Fruit fly (Drosophila melanogaster) whole organism, embryonic: ENCODE data around the gene mtsh.

ENCODE experiments used
- Ada2b ChIP-seq: fragments of 200-800 bp; sonication (Bioruptor generic); IDR thresholded peaks from 2 replicates; pipeline ENCODE4 v1.3.6; 2022; ENCODE audit warnings: missing biosample characterization, missing genetic modification characterization
- B-H1 ChIP-seq: fragments of 200-800 bp; sonication (Bioruptor generic); IDR thresholded peaks from 3 replicates; pipeline ENCODE4 v1.3.6; 2022; ENCODE audit warnings: missing biosample characterization, missing genetic modification characterization
- CG10321 ChIP-seq: fragments of 200-800 bp; sonication (Bioruptor generic); IDR thresholded peaks from 2 replicates; pipeline ENCODE4 v1.3.6; 2022; ENCODE audit warnings: missing biosample characterization, missing genetic modification characterization
- CG10431 ChIP-seq: fragments of 200-800 bp; sonication (Bioruptor generic); optimal IDR thresholded peaks from 3 replicates; lab custom pipeline; 2018; ENCODE audit warnings: missing biosample characterization, mild to moderate bottlenecking, missing genetic modification characterization
- CG10654 ChIP-seq: fragments of 200-800 bp; sonication (Bioruptor generic); optimal IDR thresholded peaks from 2 replicates; lab custom pipeline; 2016; ENCODE audit warnings: missing biosample characterization, missing genetic modification characterization
- CG12155 ChIP-seq: fragments of 200-800 bp; sonication (Bioruptor generic); optimal IDR thresholded peaks from 3 replicates; lab custom pipeline; 2016; ENCODE audit warnings: missing biosample characterization, missing genetic modification characterization
- CG13287 ChIP-seq: fragments of 200-800 bp; sonication (Bioruptor generic); IDR thresholded peaks from 2 replicates; pipeline ENCODE4 v1.3.6; 2022; ENCODE audit warnings: missing biosample characterization, missing genetic modification characterization; ENCODE audit not compliant: partially characterized antibody
- CG13296 ChIP-seq: fragments of 200-800 bp; sonication (Bioruptor generic); optimal IDR thresholded peaks from 3 replicates; lab custom pipeline; 2018; ENCODE audit warnings: missing biosample characterization, mild to moderate bottlenecking, missing genetic modification characterization
- CG14050 ChIP-seq: fragments of 200-800 bp; sonication (Bioruptor generic); IDR thresholded peaks from 3 replicates; pipeline ENCODE4 v1.3.6; 2022; ENCODE audit warnings: missing biosample characterization, missing genetic modification characterization
- CG14710 ChIP-seq: fragments of 200-800 bp; sonication (Bioruptor generic); optimal IDR thresholded peaks from 3 replicates; lab custom pipeline; 2019; ENCODE audit warnings: missing biosample characterization, mild to moderate bottlenecking, missing genetic modification characterization, moderate library complexity
- CG15011 ChIP-seq: fragments of 200-800 bp; sonication (Bioruptor generic); optimal IDR thresholded peaks from 3 replicates; lab custom pipeline; 2018; ENCODE audit warnings: missing biosample characterization, mild to moderate bottlenecking, missing genetic modification characterization
- CG16863 ChIP-seq: fragments of 200-800 bp; sonication (Bioruptor generic); optimal IDR thresholded peaks from 3 replicates; lab custom pipeline; 2016; ENCODE audit warnings: missing biosample characterization, missing genetic modification characterization
- CG18011 ChIP-seq: fragments of 200-800 bp; sonication (Bioruptor generic); optimal IDR thresholded peaks from 2 replicates; lab custom pipeline; 2017; ENCODE audit warnings: missing biosample characterization, missing genetic modification characterization, mild to moderate bottlenecking, moderate library complexity, missing genotype
- CG18599 ChIP-seq: fragments of 200-800 bp; sonication (Bioruptor generic); optimal IDR thresholded peaks from 3 replicates; lab custom pipeline; 2017; ENCODE audit warnings: missing biosample characterization, missing genetic modification characterization, mild to moderate bottlenecking, moderate library complexity, missing genetic modification reagents
- CG31441 ChIP-seq: fragments of 200-800 bp; sonication (Bioruptor generic); IDR thresholded peaks from 2 replicates; pipeline ENCODE4 v1.3.6; 2022; ENCODE audit warnings: missing biosample characterization, missing genetic modification characterization
- CG32532 ChIP-seq: fragments of 200-800 bp; sonication (Bioruptor generic); IDR thresholded peaks from 2 replicates; pipeline ENCODE4 v1.3.6; 2022; ENCODE audit warnings: missing biosample characterization, missing genetic modification characterization
- CG32767 ChIP-seq: fragments of 200-800 bp; sonication (Bioruptor generic); IDR thresholded peaks from 2 replicates; pipeline ENCODE4 v1.3.6; 2022; ENCODE audit warnings: missing biosample characterization, missing genetic modification characterization
- CG3281 ChIP-seq: fragments of 200-800 bp; sonication (Bioruptor generic); optimal IDR thresholded peaks from 3 replicates; lab custom pipeline; 2017; ENCODE audit warnings: missing biosample characterization, mild to moderate bottlenecking, missing genetic modification characterization
- CG3838 ChIP-seq: fragments of 200-800 bp; sonication (Bioruptor generic); optimal IDR thresholded peaks from 3 replicates; lab custom pipeline; 2016; ENCODE audit warnings: missing biosample characterization, missing genetic modification characterization
- CG3847 ChIP-seq: fragments of 200-800 bp; sonication (Bioruptor generic); IDR thresholded peaks from 2 replicates; pipeline ENCODE4 v1.3.6; 2022; ENCODE audit warnings: missing biosample characterization, missing genetic modification characterization
- CG6689 ChIP-seq: fragments of 200-800 bp; sonication (Bioruptor generic); IDR thresholded peaks from 2 replicates; pipeline ENCODE4 v1.3.6; 2022; ENCODE audit warnings: missing biosample characterization, missing genetic modification characterization
- CG7271 ChIP-seq: fragments of 200-800 bp; sonication (Bioruptor generic); optimal IDR thresholded peaks from 2 replicates; lab custom pipeline; 2018; ENCODE audit warnings: missing biosample characterization, mild to moderate bottlenecking, missing genetic modification characterization, moderate library complexity
- CG8281 ChIP-seq: fragments of 200-800 bp; sonication (Bioruptor generic); optimal IDR thresholded peaks from 2 replicates; lab custom pipeline; 2018; ENCODE audit warnings: missing biosample characterization, mild to moderate bottlenecking, missing genetic modification characterization, moderate library complexity
- CG8924 ChIP-seq: fragments of 200-800 bp; optimal IDR thresholded peaks from 3 replicates; lab custom pipeline; 2019; ENCODE audit warnings: missing biosample characterization, mild to moderate bottlenecking, missing genetic modification characterization, moderate library complexity
- CG8944 ChIP-seq: fragments of 200-800 bp; sonication (Bioruptor generic); optimal IDR thresholded peaks from 3 replicates; lab custom pipeline; 2016; ENCODE audit warnings: missing biosample characterization, missing genetic modification characterization
- CG9215 ChIP-seq: fragments of 200-800 bp; sonication (Bioruptor generic); IDR thresholded peaks from 2 replicates; pipeline ENCODE4 v1.3.6; 2022; ENCODE audit warnings: missing biosample characterization, missing genetic modification characterization
- CG9437 ChIP-seq: fragments of 200-800 bp; sonication (Bioruptor generic); optimal IDR thresholded peaks from 2 replicates; lab custom pipeline; 2018; ENCODE audit warnings: missing biosample characterization, mild to moderate bottlenecking, missing genetic modification characterization
- CG9727 ChIP-seq: fragments of 200-800 bp; sonication (Bioruptor generic); optimal IDR thresholded peaks from 3 replicates; lab custom pipeline; 2017; ENCODE audit warnings: missing biosample characterization, mild to moderate bottlenecking, missing genetic modification characterization
- Hr78 ChIP-seq, 2 experiments: fragments of 200-800 bp in 1 of 2; fragments of >200 bp in 1 of 2; sonication (Bioruptor generic) in 1 of 2; optimal IDR thresholded peaks; 2 replicates each; lab custom pipeline; 2017 to 2019; ENCODE audit warnings: missing biosample characterization in 2 of 2, missing genetic modification characterization in 2 of 2, mild to moderate bottlenecking in 1 of 2, moderate library complexity in 1 of 2
- Oli ChIP-seq: fragments of 200-800 bp; sonication (Bioruptor generic); optimal IDR thresholded peaks from 2 replicates; lab custom pipeline; 2018; ENCODE audit warnings: missing biosample characterization, mild to moderate bottlenecking, missing genetic modification characterization, moderate library complexity
- PHDP ChIP-seq: fragments of 200-800 bp; sonication (Bioruptor generic); optimal IDR thresholded peaks from 3 replicates; lab custom pipeline; 2018; ENCODE audit warnings: missing biosample characterization, mild to moderate bottlenecking, missing genetic modification characterization, moderate library complexity
- Trl ChIP-seq, 3 experiments: fragments of >200 bp in 2 of 3; fragments of 200-800 bp in 1 of 3; sonication (Bioruptor generic) in 1 of 3; optimal IDR thresholded peaks; 2 replicates in 1 of 3; 3 replicates in 2 of 3; lab custom pipeline; 2016 to 2017; ENCODE audit warnings: missing biosample characterization in 1 of 3, missing genetic modification characterization in 1 of 3
- ab ChIP-seq: fragments of 200-800 bp; sonication (Bioruptor generic); optimal IDR thresholded peaks from 2 replicates; lab custom pipeline; 2016; ENCODE audit warnings: missing biosample characterization, missing genetic modification characterization
- bcd ChIP-seq: fragments of 200-800 bp; sonication (Bioruptor generic); optimal IDR thresholded peaks from 2 replicates; lab custom pipeline; 2017; ENCODE audit warnings: missing biosample characterization, mild to moderate bottlenecking, missing genetic modification characterization
- chif ChIP-seq, 2 experiments: fragments of 200-800 bp; sonication (Bioruptor generic); optimal IDR thresholded peaks; 3 replicates each; lab custom pipeline; 2016; ENCODE audit warnings: missing biosample characterization in 2 of 2, missing genetic modification characterization in 2 of 2
- gcm2 ChIP-seq: fragments of 200-800 bp; sonication (Bioruptor generic); optimal IDR thresholded peaks from 2 replicates; lab custom pipeline; 2016; ENCODE audit warnings: missing biosample characterization, missing genetic modification characterization
- inv ChIP-seq: fragments of 200-800 bp; sonication (Bioruptor generic); IDR thresholded peaks from 2 replicates; pipeline ENCODE4 v1.3.6; 2022; ENCODE audit warnings: missing biosample characterization, missing genetic modification characterization; ENCODE audit not compliant: partially characterized antibody
- lab ChIP-seq: fragments of 200-800 bp; sonication (Bioruptor generic); optimal IDR thresholded peaks from 3 replicates; lab custom pipeline; 2017; ENCODE audit warnings: missing biosample characterization, missing genetic modification characterization, mild to moderate bottlenecking, moderate library complexity, missing genetic modification reagents
- nau ChIP-seq: fragments of 200-800 bp; sonication (Bioruptor generic); optimal IDR thresholded peaks from 3 replicates; lab custom pipeline; 2017; ENCODE audit warnings: missing biosample characterization, mild to moderate bottlenecking, missing genetic modification characterization, missing genetic modification reagents
- nerfin-1 ChIP-seq: fragments of 200-800 bp; sonication (Bioruptor generic); optimal IDR thresholded peaks from 3 replicates; lab custom pipeline; 2019; ENCODE audit warnings: missing biosample characterization, mild to moderate bottlenecking, missing genetic modification characterization, moderate library complexity
- pb ChIP-seq: fragments of 200-800 bp; sonication (Bioruptor generic); optimal IDR thresholded peaks from 3 replicates; lab custom pipeline; 2016; ENCODE audit warnings: missing biosample characterization, missing genetic modification characterization
- phol ChIP-seq: fragments of 200-800 bp; sonication (Bioruptor generic); optimal IDR thresholded peaks from 3 replicates; lab custom pipeline; 2018; ENCODE audit warnings: missing biosample characterization, mild to moderate bottlenecking, missing genetic modification characterization, moderate library complexity
- prd ChIP-seq, 3 experiments: fragments of >200 bp in 2 of 3; fragments of 200-800 bp in 1 of 3; sonication (Bioruptor generic) in 1 of 3; optimal IDR thresholded peaks in 2 of 3; IDR thresholded peaks in 1 of 3; 2 replicates in 2 of 3; 3 replicates in 1 of 3; pipeline versions ENCODE4 v1.3.6 to Lab custom; 2017 to 2022; ENCODE audit warnings: missing biosample characterization in 1 of 3, missing genetic modification characterization in 1 of 3
- pum ChIP-seq: fragments of 200-800 bp; sonication (Bioruptor generic); optimal IDR thresholded peaks from 2 replicates; lab custom pipeline; 2016; ENCODE audit warnings: missing biosample characterization, missing genetic modification characterization
- sc ChIP-seq, 3 experiments: fragments of >200 bp in 2 of 3; fragments of 200-800 bp in 1 of 3; sonication (Bioruptor generic) in 1 of 3; optimal IDR thresholded peaks; 2 replicates in 2 of 3; 3 replicates in 1 of 3; lab custom pipeline; 2017; ENCODE audit warnings: mild to moderate bottlenecking in 1 of 3, missing biosample characterization in 1 of 3, missing genetic modification characterization in 1 of 3, missing genetic modification reagents in 1 of 3
- schlank ChIP-seq: fragments of 200-800 bp; sonication (Bioruptor generic); optimal IDR thresholded peaks from 2 replicates; lab custom pipeline; 2018; ENCODE audit warnings: missing biosample characterization, mild to moderate bottlenecking, missing genetic modification characterization
- tup ChIP-seq: fragments of 200-800 bp; sonication (Bioruptor generic); optimal IDR thresholded peaks from 2 replicates; lab custom pipeline; 2016; ENCODE audit warnings: missing biosample characterization, mild to moderate bottlenecking, missing genetic modification characterization, moderate library complexity
- usp ChIP-seq: fragments of >200 bp; optimal IDR thresholded peaks from 2 replicates; lab custom pipeline; 2017; ENCODE audit warnings: missing biosample characterization, missing genetic modification characterization

The mtsh gene

DNA sequence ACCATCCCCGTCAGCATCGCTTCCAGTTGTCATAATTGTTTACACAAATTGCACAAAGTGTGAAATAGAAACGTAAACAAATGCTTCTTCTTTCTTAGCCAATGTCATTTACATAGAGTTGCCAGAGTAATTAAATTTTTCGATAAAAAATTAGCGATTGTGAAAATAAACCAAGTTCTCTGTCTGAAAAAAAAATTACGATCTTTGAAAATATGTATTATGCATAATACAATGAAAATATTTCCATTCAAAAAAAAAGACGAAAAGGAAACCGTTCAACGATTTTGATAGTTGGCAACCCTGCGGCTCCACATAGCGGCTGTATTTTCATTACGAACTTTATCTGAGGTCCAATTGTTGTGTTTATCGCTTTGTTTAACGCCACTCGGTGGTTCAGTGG lies 8.6 kb downstream of the mtsh start, which contains the start of the genes CG7810 and CG7806 (continued):
- TF ChIP-seq Trl (optimal IDR thresholded peaks at IDR 0.05; lab: Kevin White, UChicago): no peak
- peak; percentile 94 for TF ChIP-seq Trl (GFP tag; optimal IDR thresholded peaks at IDR 0.05; lab: Kevin White, UChicago)
- TF ChIP-seq ab (GFP tag; lab: Kevin White, UChicago): peak; percentile 54
- peak; percentile 84 for TF ChIP-seq CG10431 (GFP tag; lab: Kevin White, UChicago)
- peak; percentile 86 for TF ChIP-seq CG3281 (GFP tag; lab: Kevin White, UChicago)
- peak; percentile 86 for TF ChIP-seq Ada2b (GFP tag; lab: Robert Waterston, UW)
- TF ChIP-seq chif (GFP tag; optimal IDR thresholded peaks at IDR 0.05; lab: Kevin White, UChicago): peak; percentile 83 to 92
- no peak for TF ChIP-seq prd (optimal IDR thresholded peaks at IDR 0.05; lab: Kevin White, UChicago)
- peak; percentile 87 for TF ChIP-seq prd (GFP tag; IDR thresholded peaks at IDR 0.05; lab: Robert Waterston, UW)
- peak; percentile 69 for TF ChIP-seq CG9215 (GFP tag; lab: Robert Waterston, UW)
- no peak for TF ChIP-seq sc (optimal IDR thresholded peaks at IDR 0.05; lab: Kevin White, UChicago)
- peak; percentile 69 for TF ChIP-seq sc (GFP tag; optimal IDR thresholded peaks at IDR 0.05; lab: Kevin White, UChicago)
- TF ChIP-seq CG32532 (GFP tag; lab: Robert Waterston, UW): peak; percentile 90
- peak; percentile 88 for TF ChIP-seq Oli (tag; lab: Kevin White, UChicago)
- peak; percentile 63 for TF ChIP-seq schlank (tag; lab: Kevin White, UChicago)
- TF ChIP-seq CG6689 (GFP tag; lab: Robert Waterston, UW): peak; percentile 92
- no peak for TF ChIP-seq usp (GFP tag; lab: Kevin White, UChicago)
- peak; percentile 85 for TF ChIP-seq pum (GFP tag; lab: Kevin White, UChicago)
- TF ChIP-seq CG3847 (GFP tag; lab: Robert Waterston, UW): peak; percentile 90
- peak; percentile 86 for TF ChIP-seq CG13296 (GFP tag; lab: Kevin White, UChicago)
- TF ChIP-seq CG9727: peak; percentile 88
- no peak; the same call in 1 of the 2 replicates for TF ChIP-seq CG31441 (GFP tag; lab: Robert Waterston, UW)
- TF ChIP-seq CG8281 (tag; lab: Kevin White, UChicago): no peak
- peak; percentile 85 for TF ChIP-seq nerfin-1 (tag; lab: Kevin White, UChicago)
- peak; percentile 89 for TF ChIP-seq phol (tag; lab: Kevin White, UChicago)
- TF ChIP-seq CG8944 (GFP tag; lab: Kevin White, UChicago): peak; percentile 84
- TF ChIP-seq CG10654 (GFP tag; lab: Kevin White, UChicago): peak; percentile 86
- TF ChIP-seq bcd: peak; percentile 81
- TF ChIP-seq tup (GFP tag; lab: Kevin White, UChicago): peak; percentile 42
- TF ChIP-seq inv (GFP tag; lab: Robert Waterston, UW): 0 out of 2 replicates have a peak, but pooled peaks have one; percentile 27
- peak; percentile 74 for TF ChIP-seq CG15011 (GFP tag; lab: Kevin White, UChicago)
- TF ChIP-seq pb (GFP tag; lab: Kevin White, UChicago): peak; percentile 70
- TF ChIP-seq lab: no peak
- TF ChIP-seq CG10321 (GFP tag; lab: Robert Waterston, UW): peak; percentile 70
- TF ChIP-seq CG18599 (GFP tag; lab: Kevin White, UChicago): no peak
- TF ChIP-seq CG12155: peak; percentile 83
- peak; percentile 69 for TF ChIP-seq CG7271 (tag; lab: Kevin White, UChicago)
- TF ChIP-seq CG9437 (GFP tag; lab: Kevin White, UChicago): peak; percentile 95
- no peak for TF ChIP-seq nau (GFP tag; lab: Kevin White, UChicago)
- peak; percentile 92 for TF ChIP-seq CG14710 (tag; lab: Kevin White, UChicago)
- TF ChIP-seq CG8924 (tag; lab: Kevin White, UChicago): peak; percentile 89
- peak; percentile 75 for TF ChIP-seq CG13287 (GFP tag; lab: Robert Waterston, UW)
- TF ChIP-seq PHDP (tag; lab: Kevin White, UChicago): peak; percentile 95
- TF ChIP-seq CG32767 (GFP tag; lab: Robert Waterston, UW): peak; percentile 89
- peak; percentile 78 for TF ChIP-seq CG18011 (GFP tag; lab: Kevin White, UChicago)
- peak; percentile 86 for TF ChIP-seq gcm2 (GFP tag; lab: Kevin White, UChicago)
- TF ChIP-seq CG16863: peak; percentile 91
- TF ChIP-seq B-H1 (GFP tag; lab: Robert Waterston, UW): peak; percentile 81
- peak; percentile 88 for TF ChIP-seq CG14050 (GFP tag; lab: Robert Waterston, UW)
- TF ChIP-seq CG3838 (GFP tag; lab: Kevin White, UChicago): peak; percentile 87
- no peak for TF ChIP-seq Hr78 (GFP tag; optimal IDR thresholded peaks at IDR 0.05; lab: Kevin White, UChicago)
